Worm (Caenorhabditis elegans): Measurements from ENCODE around the gene F13H8.8.

F13H8.8 gene

DNA sequence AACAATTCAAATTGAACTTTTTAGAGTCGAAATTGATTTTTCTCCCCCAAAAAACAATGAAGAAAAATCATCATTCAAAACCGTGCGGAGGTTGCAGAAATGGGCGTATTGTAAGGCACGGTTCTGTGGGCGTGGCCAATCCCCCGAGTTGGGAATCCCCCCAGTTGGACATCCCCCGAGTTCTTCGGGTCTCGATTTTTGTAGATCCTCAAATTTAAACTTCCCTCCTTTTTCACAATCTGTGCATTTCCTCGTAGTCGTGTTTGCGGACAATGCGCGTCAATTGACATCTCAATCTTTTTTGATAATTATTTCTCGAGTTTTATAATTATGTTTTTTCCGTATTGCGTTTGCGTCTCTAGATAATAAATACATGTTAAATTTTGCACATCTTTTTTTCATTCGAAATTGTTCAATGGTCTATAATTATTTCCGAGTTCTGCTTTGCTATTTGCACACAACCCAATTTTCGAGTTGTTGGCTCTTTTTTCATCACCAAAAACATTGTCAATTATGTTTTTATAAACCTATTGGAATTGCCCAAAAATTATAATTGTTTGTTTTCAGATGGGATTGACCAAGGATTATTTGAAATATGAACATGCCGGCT, 2.0 kb upstream of the F13H8.8 start, which contains the start of gene F13H8.2 (continued):
- TF ChIP-seq madf-9 (GFP tag; conservative IDR thresholded peaks at IDR 0.05) (no peak; the same call in 1 of the 2 replicates), skn-1 (tag; optimal IDR thresholded peaks at IDR 0.05) (no peak), madf-5 (GFP tag; IDR thresholded peaks at IDR 0.05) (no peak), ceh-82 (tag; optimal IDR thresholded peaks at IDR 0.05) (no peak), T20F7.1 (GFP tag; optimal IDR thresholded peaks at IDR 0.05) (peak; percentile 63), mxl-3 (GFP tag; optimal IDR thresholded peaks at IDR 0.05) (peak; percentile 20), nhr-28 (tag; optimal IDR thresholded peaks at IDR 0.05) (peak; percentile 20), nhr-11 (tag; optimal IDR thresholded peaks at IDR 0.05) (peak; percentile 27), unc-39 (tag; optimal IDR thresholded peaks at IDR 0.05) (no peak), ama-1 (optimal IDR thresholded peaks at IDR 0.05) (no peak), T26A8.4 (GFP tag; IDR thresholded peaks at IDR 0.05) (peak; percentile 76)

DNA sequence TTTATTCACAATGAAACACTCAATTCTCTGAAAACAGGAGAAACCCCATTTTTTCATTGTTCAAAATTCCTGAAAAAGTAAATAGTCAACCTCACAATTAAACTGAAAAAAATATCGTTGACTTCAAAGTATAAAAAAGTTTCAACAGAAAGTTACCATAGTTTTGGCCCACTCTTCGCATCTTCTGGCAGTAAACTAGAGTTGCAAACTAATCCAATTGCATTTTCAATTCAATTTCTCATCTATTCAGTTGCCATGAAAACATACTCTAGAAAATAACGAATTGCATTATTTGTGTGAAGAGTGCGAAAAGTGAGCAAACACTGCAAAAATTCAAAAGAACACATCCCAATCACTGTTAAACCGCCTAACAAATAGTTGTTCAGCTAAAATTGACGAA, 4.2 kb downstream of the F13H8.8 start, which contains the start of gene F13H8.3:
F13H8.3 (plus strand) TSS at position 301 of the 400 bp plus-strand sequence.
- TF ChIP-seq dve-1 (tag; optimal IDR thresholded peaks at IDR 0.05; ENCODE audit: insufficient read depth) = no peak
- no peak for TF ChIP-seq fos-1 (tag; optimal IDR thresholded peaks at IDR 0.05)
- no peak for TF ChIP-seq ceh-28 (tag; optimal IDR thresholded peaks at IDR 0.05)
- no peak for TF ChIP-seq nhr-28 (tag; optimal IDR thresholded peaks at IDR 0.05)
- no peak for TF ChIP-seq daf-16 (GFP tag; optimal IDR thresholded peaks at IDR 0.05)
- TF ChIP-seq daf-16 (tag; optimal IDR thresholded peaks at IDR 0.05) = no peak
- no peak for TF ChIP-seq jun-1 (tag; optimal IDR thresholded peaks at IDR 0.05)
- TF ChIP-seq nhr-77 (tag; optimal IDR thresholded peaks at IDR 0.05) = no peak
- no peak for TF ChIP-seq nhr-76 (tag; optimal IDR thresholded peaks at IDR 0.05)
- no peak for TF ChIP-seq ceh-32 (tag; optimal IDR thresholded peaks at IDR 0.05; ENCODE audit: poor library complexity)
- no peak for TF ChIP-seq F37D6.2 (tag; optimal IDR thresholded peaks at IDR 0.05)
- TF ChIP-seq madf-9 (GFP tag; conservative IDR thresholded peaks at IDR 0.05) = no peak
- TF ChIP-seq madf-5 (GFP tag; IDR thresholded peaks at IDR 0.05) = no peak
- TF ChIP-seq lin-39 (tag; optimal IDR thresholded peaks at IDR 0.05) = no peak
- TF ChIP-seq nhr-111 (GFP tag; optimal IDR thresholded peaks at IDR 0.05) = no peak
- no peak for TF ChIP-seq nhr-6 (tag; optimal IDR thresholded peaks at IDR 0.05)

ce11 chrII:6262222-6262621, 5.7 kb downstream of the F13H8.8 start, which contains the start of gene F13H8.12:
Gene F13H8.12 (plus strand): TSS chrII:6262522.
- no peak for TF ChIP-seq unc-130 (GFP tag; optimal IDR thresholded peaks at IDR 0.05)
- no peak for TF ChIP-seq snpc-1.2 (GFP tag; IDR thresholded peaks at IDR 0.05)
- TF ChIP-seq egl-27 (tag; optimal IDR thresholded peaks at IDR 0.05) = no peak
- no peak for TF ChIP-seq F44E2.7 (GFP tag; IDR thresholded peaks at IDR 0.05)
- TF ChIP-seq skn-1 (tag; optimal IDR thresholded peaks at IDR 0.05) = no peak
- TF ChIP-seq aha-1 (tag) = no peak
- no peak for TF ChIP-seq daf-16 (GFP tag; optimal IDR thresholded peaks at IDR 0.05)
- no peak for TF ChIP-seq daf-16 (tag; optimal IDR thresholded peaks at IDR 0.05)
- TF ChIP-seq cey-2 (tag; optimal IDR thresholded peaks at IDR 0.05; ENCODE audit: borderline replicate concordance, insufficient read depth) = no peak
- TF ChIP-seq snpc-4 (tag; optimal IDR thresholded peaks at IDR 0.05) = no peak
- no peak for TF ChIP-seq nhr-42 (GFP tag; IDR thresholded peaks at IDR 0.05)
- no peak for TF ChIP-seq spr-3 (GFP tag; optimal IDR thresholded peaks at IDR 0.05)
- no peak for TF ChIP-seq mdt-29 (GFP tag; IDR thresholded peaks at IDR 0.05)
- no peak for TF ChIP-seq Y5F2A.4 (GFP tag; optimal IDR thresholded peaks at IDR 0.05)
- no peak for TF ChIP-seq ces-1 (GFP tag; optimal IDR thresholded peaks at IDR 0.05)
- no peak for TF ChIP-seq zfp-3 (GFP tag; conservative IDR thresholded peaks at IDR 0.05)

DNA sequence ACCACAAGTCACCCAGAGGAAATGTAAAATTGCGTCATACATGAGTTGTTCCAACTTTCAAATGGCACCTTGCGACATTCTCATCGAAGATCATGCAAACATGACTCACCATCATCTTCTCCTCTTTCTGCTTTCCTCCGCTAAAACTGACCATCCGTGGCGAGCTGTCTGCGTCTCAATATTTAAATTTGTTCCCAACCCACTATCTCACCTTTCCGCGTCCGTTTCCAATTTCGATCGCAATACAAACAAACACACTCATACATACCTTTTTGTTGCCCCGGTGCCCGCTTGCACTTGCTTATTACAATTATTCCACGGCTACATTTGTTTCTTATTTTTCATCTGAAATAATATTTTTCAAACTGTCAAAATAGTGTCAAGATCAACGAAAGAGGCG, 7.2 kb downstream of the F13H8.8 start, which contains the start of gene nmgp-1:
nmgp-1 (plus strand) TSS at position 174 of the 400 bp plus-strand sequence.
- no peak for TF ChIP-seq mdt-29 (GFP tag; IDR thresholded peaks at IDR 0.05)
- no peak for TF ChIP-seq nhr-28 (tag; optimal IDR thresholded peaks at IDR 0.05)
- TF ChIP-seq skn-1 (tag; optimal IDR thresholded peaks at IDR 0.05) = no peak
- no peak for TF ChIP-seq nhr-76 (tag; optimal IDR thresholded peaks at IDR 0.05)
- no peak for TF ChIP-seq dmd-8 (GFP tag; IDR thresholded peaks at IDR 0.05)
- TF ChIP-seq hlh-30 (tag; optimal IDR thresholded peaks at IDR 0.05; ENCODE audit: insufficient read depth) = peak; percentile 1
- TF ChIP-seq spr-3 (GFP tag; optimal IDR thresholded peaks at IDR 0.05) = no peak
- TF ChIP-seq mxl-2 (GFP tag; conservative IDR thresholded peaks at IDR 0.05) = no peak
- TF ChIP-seq lin-39 (tag; optimal IDR thresholded peaks at IDR 0.05) = no peak
- no peak for TF ChIP-seq ctbp-1 (GFP tag; IDR thresholded peaks at IDR 0.05)
- no peak for TF ChIP-seq daf-12 (tag; optimal IDR thresholded peaks at IDR 0.05)
- TF ChIP-seq ztf-11 (tag; optimal IDR thresholded peaks at IDR 0.05) = no peak
- TF ChIP-seq jun-1 (tag; optimal IDR thresholded peaks at IDR 0.05) = no peak
- no peak for TF ChIP-seq zag-1 (tag; optimal IDR thresholded peaks at IDR 0.05)
- TF ChIP-seq ama-1 (optimal IDR thresholded peaks at IDR 0.05) = no peak
- TF ChIP-seq cey-2 (tag; optimal IDR thresholded peaks at IDR 0.05; ENCODE audit: borderline replicate concordance, insufficient read depth) = no peak
- peak; percentile 42 for TF ChIP-seq mes-2 (tag; optimal IDR thresholded peaks at IDR 0.05; ENCODE audit: poor library complexity, severe bottlenecking)
- TF ChIP-seq ces-1 (GFP tag; optimal IDR thresholded peaks at IDR 0.05) = no peak
- TF ChIP-seq daf-16 (GFP tag; optimal IDR thresholded peaks at IDR 0.05) = no peak
- TF ChIP-seq daf-16 (tag; optimal IDR thresholded peaks at IDR 0.05) = peak; percentile 55

Data from whole organism, L4 larva.